Worm (Caenorhabditis elegans) whole organism, young adult: ENCODE data around the gene R10E4.3.

Source experiments
- B0336.3 ChIP-seq: fragments of 200-800 bp; sonication (Bioruptor generic); IDR thresholded peaks from 2 replicates; pipeline ENCODE4 v1.3.6; 2022; ENCODE audit warnings: missing genetic modification characterization, missing compliant biosample characterization
- F57C9.4 ChIP-seq: sonication (generic microtip); optimal IDR thresholded peaks from 2 replicates; lab custom pipeline; 2017; ENCODE audit warnings: mild to moderate bottlenecking, missing genetic modification characterization, missing compliant biosample characterization
- T07F8.4 ChIP-seq: sonication (generic microtip); optimal IDR thresholded peaks from 2 replicates; lab custom pipeline; 2016; ENCODE audit warnings: mild to moderate bottlenecking, missing genetic modification characterization, moderate library complexity, missing compliant biosample characterization
- ama-1 ChIP-seq, 3 experiments: fragments of 150-350 bp in 1 of 3; sonication (generic microtip) in 2 of 3; optimal IDR thresholded peaks; 2 replicates each; lab custom pipeline; 2014 to 2018; ENCODE audit warnings: missing biosample characterization in 2 of 3, missing genetic modification characterization in 2 of 3, missing genetic modification reagents in 2 of 3
- chd-7 ChIP-seq: sonication (generic microtip); optimal IDR thresholded peaks from 2 replicates; lab custom pipeline; 2016; ENCODE audit warnings: mild to moderate bottlenecking, missing genetic modification characterization, moderate library complexity, missing compliant biosample characterization
- dpff-1 ChIP-seq: sonication (generic microtip); optimal IDR thresholded peaks from 2 replicates; lab custom pipeline; 2017; ENCODE audit warnings: mild to moderate bottlenecking, missing genetic modification characterization, missing compliant biosample characterization
- fkh-3 ChIP-seq: sonication (generic microtip); optimal IDR thresholded peaks from 2 replicates; lab custom pipeline; 2016; ENCODE audit warnings: mild to moderate bottlenecking, missing genetic modification characterization, missing compliant biosample characterization
- nhr-179 ChIP-seq: sonication (generic microtip); optimal IDR thresholded peaks from 2 replicates; lab custom pipeline; 2016; ENCODE audit warnings: mild to moderate bottlenecking, missing genetic modification characterization, missing compliant biosample characterization
- pbrm-1 ChIP-seq: fragments of 200-800 bp; sonication (Bioruptor generic); IDR thresholded peaks from 2 replicates; pipeline ENCODE4 v1.3.6; 2022; ENCODE audit warnings: missing genetic modification reagents, missing genetic modification characterization, missing compliant biosample characterization
- pha-4 ChIP-seq: fragments of 150-350 bp; sonication (generic microtip); optimal IDR thresholded peaks from 2 replicates; lab custom pipeline; 2014; ENCODE audit warnings: missing biosample characterization, missing genetic modification reagents, missing genetic modification characterization
- snpc-4 ChIP-seq, 5 experiments: fragments of 150-350 bp in 1 of 5; sonication (generic microtip) in 4 of 5; optimal IDR thresholded peaks; 2 replicates each; lab custom pipeline; 2014 to 2018; ENCODE audit warnings: missing genetic modification characterization in 5 of 5, missing biosample characterization in 3 of 5, antibody characterized with exemption in 2 of 5, mild to moderate bottlenecking in 2 of 5, missing compliant biosample characterization in 2 of 5, missing genotype in 2 of 5, moderate library complexity in 2 of 5, missing genetic modification reagents in 1 of 5
- unc-62 ChIP-seq: fragments of 150-350 bp; optimal IDR thresholded peaks from 2 replicates; lab custom pipeline; 2014; ENCODE audit warnings: missing biosample characterization, missing genetic modification reagents, missing genetic modification characterization

ce11 chrIII:4323859-4324258, 36.6 kb upstream of the R10E4.3 start, which contains the start of gene H38K22.9:
- no peak for TF ChIP-seq pbrm-1
- no peak for TF ChIP-seq B0336.3 (GFP tag; lab: Robert Waterston, UW)
- TF ChIP-seq F57C9.4 (tag; lab: Kevin White, UChicago), result no peak
- no peak for TF ChIP-seq T07F8.4 (tag; lab: Kevin White, UChicago)
- TF ChIP-seq snpc-4 (GFP tag; optimal IDR thresholded peaks at IDR 0.05; lab: Kevin White, UChicago), result no peak
- TF ChIP-seq snpc-4 (tag; optimal IDR thresholded peaks at IDR 0.05; lab: Kevin White, UChicago), result no peak
- no peak for TF ChIP-seq chd-7 (tag; lab: Kevin White, UChicago)
- no peak for TF ChIP-seq ama-1 (optimal IDR thresholded peaks at IDR 0.05; lab: Kevin White, UChicago)
- TF ChIP-seq ama-1 (GFP tag; optimal IDR thresholded peaks at IDR 0.05; lab: Kevin White, UChicago), result no peak
- TF ChIP-seq nhr-179 (tag; lab: Kevin White, UChicago), result no peak
- TF ChIP-seq unc-62 (GFP tag; lab: Kevin White, UChicago), result no peak
- TF ChIP-seq pha-4 (tag; lab: Kevin White, UChicago), result no peak
- TF ChIP-seq dpff-1 (tag; lab: Kevin White, UChicago), result no peak
- TF ChIP-seq fkh-3 (tag; lab: Kevin White, UChicago), result no peak
